Fruit fly (Drosophila melanogaster) whole organism, embryonic: ENCODE data around the gene CG4230.

ENCODE experiments used
- CG10147 ChIP-seq: fragments of 200-800 bp; sonication (Bioruptor generic); optimal IDR thresholded peaks from 2 replicates; lab custom pipeline; 2019; ENCODE audit warnings: missing biosample characterization, mild to moderate bottlenecking, missing genetic modification characterization, moderate library complexity
- CG1024 ChIP-seq: fragments of 200-800 bp; sonication (Bioruptor generic); IDR thresholded peaks from 2 replicates; pipeline ENCODE4 v1.3.6; 2022; ENCODE audit warnings: missing biosample characterization, missing genetic modification characterization
- CG11398 ChIP-seq: fragments of 200-800 bp; sonication (Bioruptor generic); optimal IDR thresholded peaks from 2 replicates; lab custom pipeline; 2016; ENCODE audit warnings: missing biosample characterization, missing genetic modification characterization
- CG11560 ChIP-seq: fragments of 200-800 bp; sonication (Bioruptor generic); IDR thresholded peaks from 3 replicates; pipeline ENCODE4 v1.3.6; 2022; ENCODE audit warnings: missing biosample characterization, missing genetic modification characterization
- CG14710 ChIP-seq: fragments of 200-800 bp; sonication (Bioruptor generic); optimal IDR thresholded peaks from 3 replicates; lab custom pipeline; 2019; ENCODE audit warnings: missing biosample characterization, mild to moderate bottlenecking, missing genetic modification characterization, moderate library complexity
- CG14965 ChIP-seq: fragments of 200-800 bp; sonication (Bioruptor generic); optimal IDR thresholded peaks from 2 replicates; lab custom pipeline; 2016; ENCODE audit warnings: missing biosample characterization, missing genetic modification characterization, borderline replicate concordance
- CG1602 ChIP-seq: fragments of 200-800 bp; sonication (Bioruptor generic); optimal IDR thresholded peaks from 3 replicates; lab custom pipeline; 2016; ENCODE audit warnings: missing biosample characterization, missing genetic modification characterization
- CG16779 ChIP-seq: fragments of 200-800 bp; sonication (Bioruptor generic); IDR thresholded peaks from 2 replicates; pipeline ENCODE4 v1.3.6; 2022; ENCODE audit warnings: missing biosample characterization, missing genetic modification characterization
- CG18011 ChIP-seq: fragments of 200-800 bp; sonication (Bioruptor generic); optimal IDR thresholded peaks from 2 replicates; lab custom pipeline; 2017; ENCODE audit warnings: missing biosample characterization, missing genetic modification characterization, mild to moderate bottlenecking, moderate library complexity, missing genotype
- CG2120 ChIP-seq: fragments of 200-800 bp; sonication (Bioruptor generic); optimal IDR thresholded peaks from 3 replicates; lab custom pipeline; 2016; ENCODE audit warnings: missing biosample characterization, missing genetic modification characterization
- CG2678 ChIP-seq: fragments of 200-800 bp; sonication (Bioruptor generic); optimal IDR thresholded peaks from 3 replicates; lab custom pipeline; 2019; ENCODE audit warnings: missing biosample characterization, mild to moderate bottlenecking, missing genetic modification characterization, moderate library complexity
- CG3163 ChIP-seq: fragments of 200-800 bp; sonication (Bioruptor generic); optimal IDR thresholded peaks from 3 replicates; lab custom pipeline; 2016; ENCODE audit warnings: missing biosample characterization, missing genetic modification characterization
- CG3995 ChIP-seq: fragments of 200-800 bp; sonication (Bioruptor generic); optimal IDR thresholded peaks from 3 replicates; lab custom pipeline; 2016; ENCODE audit warnings: missing biosample characterization, missing genetic modification characterization
- CG4404 ChIP-seq: fragments of 200-800 bp; sonication (Bioruptor generic); IDR thresholded peaks from 2 replicates; pipeline ENCODE4 v1.3.6; 2022; ENCODE audit warnings: missing biosample characterization, missing genetic modification characterization
- CG5180 ChIP-seq: fragments of 200-800 bp; sonication (Bioruptor generic); optimal IDR thresholded peaks from 3 replicates; lab custom pipeline; 2017; ENCODE audit warnings: missing biosample characterization, missing genetic modification characterization, mild to moderate bottlenecking, moderate library complexity, missing genetic modification reagents
- CG6683 ChIP-seq: fragments of 200-800 bp; sonication (Bioruptor generic); optimal IDR thresholded peaks from 2 replicates; lab custom pipeline; 2017; ENCODE audit warnings: missing biosample characterization, mild to moderate bottlenecking, missing genetic modification characterization, missing genetic modification reagents
- CG8944 ChIP-seq: fragments of 200-800 bp; sonication (Bioruptor generic); optimal IDR thresholded peaks from 3 replicates; lab custom pipeline; 2016; ENCODE audit warnings: missing biosample characterization, missing genetic modification characterization
- Dbx ChIP-seq: fragments of 200-800 bp; sonication (Bioruptor generic); IDR thresholded peaks from 3 replicates; pipeline ENCODE4 v1.3.6; 2022; ENCODE audit warnings: missing biosample characterization, missing genetic modification characterization
- Dll ChIP-seq: fragments of 200-800 bp; sonication (Bioruptor generic); IDR thresholded peaks from 4 replicates; pipeline ENCODE4 v1.3.6; 2022; ENCODE audit warnings: missing biosample characterization, missing genetic modification characterization; ENCODE audit not compliant: partially characterized antibody
- Hsf ChIP-seq: fragments of 200-800 bp; sonication (Bioruptor generic); optimal IDR thresholded peaks from 3 replicates; lab custom pipeline; 2016; ENCODE audit warnings: missing biosample characterization, missing genetic modification characterization
- Kr ChIP-seq: fragments of 200-800 bp; sonication (Bioruptor generic); optimal IDR thresholded peaks from 2 replicates; lab custom pipeline; 2017; ENCODE audit warnings: missing biosample characterization, mild to moderate bottlenecking, missing genetic modification characterization
- Meics ChIP-seq: fragments of 200-800 bp; sonication (Bioruptor generic); optimal IDR thresholded peaks from 2 replicates; lab custom pipeline; 2017; ENCODE audit warnings: missing biosample characterization, mild to moderate bottlenecking, missing genetic modification characterization
- PHDP ChIP-seq: fragments of 200-800 bp; sonication (Bioruptor generic); optimal IDR thresholded peaks from 3 replicates; lab custom pipeline; 2018; ENCODE audit warnings: missing biosample characterization, mild to moderate bottlenecking, missing genetic modification characterization, moderate library complexity
- Six4 ChIP-seq: fragments of 200-800 bp; sonication (Bioruptor generic); optimal IDR thresholded peaks from 2 replicates; lab custom pipeline; 2016; ENCODE audit warnings: missing biosample characterization, missing genetic modification characterization
- Sox102F ChIP-seq: fragments of 200-800 bp; sonication (Bioruptor generic); optimal IDR thresholded peaks from 2 replicates; lab custom pipeline; 2018; ENCODE audit warnings: missing biosample characterization, mild to moderate bottlenecking, missing genetic modification characterization, moderate library complexity
- Ssrp ChIP-seq: fragments of 200-800 bp; sonication (Bioruptor generic); optimal IDR thresholded peaks from 2 replicates; lab custom pipeline; 2018; ENCODE audit warnings: missing biosample characterization, mild to moderate bottlenecking, missing genetic modification characterization, moderate library complexity
- Stat92E ChIP-seq, 3 experiments: fragments of >200 bp in 2 of 3; fragments of 200-800 bp in 1 of 3; sonication (Bioruptor generic) in 1 of 3; optimal IDR thresholded peaks; 2 replicates each; lab custom pipeline; 2017 to 2019; ENCODE audit warnings: missing biosample characterization in 3 of 3, missing genetic modification characterization in 3 of 3, mild to moderate bottlenecking in 1 of 3, moderate library complexity in 1 of 3
- Trl ChIP-seq, 3 experiments: fragments of >200 bp in 2 of 3; fragments of 200-800 bp in 1 of 3; sonication (Bioruptor generic) in 1 of 3; optimal IDR thresholded peaks; 2 replicates in 1 of 3; 3 replicates in 2 of 3; lab custom pipeline; 2016 to 2017; ENCODE audit warnings: missing biosample characterization in 1 of 3, missing genetic modification characterization in 1 of 3
- YL-1 ChIP-seq: fragments of 200-800 bp; sonication (Bioruptor generic); optimal IDR thresholded peaks from 3 replicates; lab custom pipeline; 2017; ENCODE audit warnings: missing biosample characterization, mild to moderate bottlenecking, missing genetic modification characterization
- btn ChIP-seq: fragments of 200-800 bp; sonication (Bioruptor generic); optimal IDR thresholded peaks from 2 replicates; lab custom pipeline; 2016; ENCODE audit warnings: missing biosample characterization, missing genetic modification characterization
- chif ChIP-seq, 2 experiments: fragments of 200-800 bp; sonication (Bioruptor generic); optimal IDR thresholded peaks; 3 replicates each; lab custom pipeline; 2016; ENCODE audit warnings: missing biosample characterization in 2 of 2, missing genetic modification characterization in 2 of 2
- cwo ChIP-seq: fragments of 200-800 bp; sonication (Bioruptor generic); optimal IDR thresholded peaks from 3 replicates; lab custom pipeline; 2017; ENCODE audit warnings: missing biosample characterization, missing genetic modification characterization, mild to moderate bottlenecking, moderate library complexity, missing genetic modification reagents
- da ChIP-seq: fragments of 200-800 bp; sonication (Bioruptor generic); optimal IDR thresholded peaks from 2 replicates; lab custom pipeline; 2016; ENCODE audit warnings: missing biosample characterization, missing genetic modification characterization
- exex ChIP-seq: fragments of 200-800 bp; sonication (Bioruptor generic); optimal IDR thresholded peaks from 4 replicates; lab custom pipeline; 2018; ENCODE audit warnings: missing biosample characterization, mild to moderate bottlenecking, missing genetic modification characterization, moderate library complexity
- fd102C ChIP-seq: fragments of 200-800 bp; sonication (Bioruptor generic); optimal IDR thresholded peaks from 2 replicates; lab custom pipeline; 2018; ENCODE audit warnings: missing biosample characterization, mild to moderate bottlenecking, missing genetic modification characterization, moderate library complexity
- hth ChIP-seq: fragments of >200 bp; optimal IDR thresholded peaks from 2 replicates; lab custom pipeline; 2017; ENCODE audit warnings: inconsistent platforms
- insv ChIP-seq, 2 experiments: fragments of 200-800 bp; sonication (Bioruptor generic); optimal IDR thresholded peaks; 3 replicates each; lab custom pipeline; 2016 to 2018; ENCODE audit warnings: missing biosample characterization in 2 of 2, missing genetic modification characterization in 2 of 2
- kni ChIP-seq: fragments of 200-800 bp; sonication (Bioruptor generic); optimal IDR thresholded peaks from 3 replicates; lab custom pipeline; 2017; ENCODE audit warnings: mild to moderate bottlenecking, missing biosample characterization, missing genetic modification reagents, missing genetic modification characterization
- lola ChIP-seq, 3 experiments: fragments of >200 bp in 2 of 3; fragments of 200-800 bp in 1 of 3; sonication (Bioruptor generic) in 1 of 3; optimal IDR thresholded peaks; 2 replicates each; lab custom pipeline; 2017 to 2019; ENCODE audit warnings: missing biosample characterization in 3 of 3, missing genetic modification characterization in 3 of 3, mild to moderate bottlenecking in 1 of 3, moderate library complexity in 1 of 3
- mld ChIP-seq: fragments of 200-800 bp; sonication (Bioruptor generic); IDR thresholded peaks from 3 replicates; pipeline ENCODE4 v1.3.6; 2022; ENCODE audit warnings: missing biosample characterization, missing genetic modification characterization; ENCODE audit not compliant: partially characterized antibody
- nom ChIP-seq: fragments of 200-800 bp; sonication (Bioruptor generic); optimal IDR thresholded peaks from 2 replicates; lab custom pipeline; 2017; ENCODE audit warnings: missing biosample characterization, missing genetic modification characterization, mild to moderate bottlenecking, moderate library complexity, missing genetic modification reagents
- pnt ChIP-seq: fragments of 200-800 bp; sonication (Bioruptor generic); optimal IDR thresholded peaks from 3 replicates; lab custom pipeline; 2016; ENCODE audit warnings: missing biosample characterization, missing genetic modification characterization
- pros ChIP-seq: fragments of 200-800 bp; sonication (Bioruptor generic); optimal IDR thresholded peaks from 3 replicates; lab custom pipeline; 2019; ENCODE audit warnings: missing biosample characterization, mild to moderate bottlenecking, missing genetic modification characterization, moderate library complexity
- sr ChIP-seq: fragments of 200-800 bp; sonication (Bioruptor generic); IDR thresholded peaks from 3 replicates; pipeline ENCODE4 v1.3.6; 2022; ENCODE audit warnings: missing biosample characterization, missing genetic modification characterization
- trh ChIP-seq: fragments of 200-800 bp; sonication (Bioruptor generic); optimal IDR thresholded peaks from 2 replicates; lab custom pipeline; 2016; ENCODE audit warnings: missing biosample characterization, missing genetic modification characterization
- vnd ChIP-seq: fragments of 200-800 bp; sonication (Bioruptor generic); IDR thresholded peaks from 3 replicates; pipeline ENCODE4 v1.3.6; 2022; ENCODE audit warnings: missing biosample characterization, missing genetic modification characterization; ENCODE audit not compliant: partially characterized antibody

Gene CG4230

DNA sequence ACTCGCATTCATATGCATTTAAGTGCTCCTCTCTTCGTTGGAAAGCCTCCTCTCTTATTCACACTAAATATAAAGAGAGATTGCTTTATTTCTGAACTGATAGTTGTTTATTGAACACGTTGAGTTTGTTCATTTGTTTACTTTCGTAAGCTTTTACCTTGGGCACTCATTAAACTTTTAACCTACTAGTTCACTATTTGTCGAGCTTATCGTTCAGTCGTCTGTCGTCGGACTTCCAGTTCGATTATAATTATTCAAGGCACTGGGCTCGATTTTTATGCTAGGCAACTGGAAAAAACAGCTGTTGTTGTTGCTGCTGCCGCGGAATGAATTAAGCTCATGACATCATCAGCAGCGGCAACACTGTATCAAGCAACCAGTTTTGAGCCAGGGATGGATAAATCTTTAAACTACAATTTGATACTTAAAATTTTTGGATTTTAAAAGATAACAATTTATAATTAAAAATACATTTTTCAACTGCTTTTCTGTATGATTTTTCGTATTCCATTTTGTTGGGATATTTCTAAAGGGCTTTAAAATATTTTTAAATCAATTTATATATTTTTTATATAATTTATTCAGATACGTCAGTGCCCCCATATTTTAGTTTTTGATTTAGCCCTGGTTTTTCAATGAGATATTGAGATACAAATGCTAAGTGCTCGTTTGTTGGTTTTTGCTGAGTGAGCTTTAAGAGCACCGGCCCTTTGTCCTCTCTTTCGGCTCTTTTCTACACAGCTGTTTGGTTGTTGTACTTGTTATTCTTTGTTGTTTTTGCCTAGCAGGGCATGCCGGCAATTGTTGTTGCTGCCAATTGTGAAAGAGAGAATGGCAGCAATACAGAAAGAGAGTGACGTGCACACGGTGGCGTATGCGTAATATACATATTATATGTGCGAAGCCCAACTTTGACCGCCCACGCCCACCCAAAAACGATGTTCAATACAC, 49.5 kb downstream of the CG4230 start (continued):
- peak; percentile 93 for TF ChIP-seq Ssrp
- peak; percentile 79 for TF ChIP-seq nom (GFP tag; lab: Kevin White, UChicago)
- TF ChIP-seq CG11398 (GFP tag; lab: Kevin White, UChicago), result no peak
- TF ChIP-seq CG18011 (GFP tag; lab: Kevin White, UChicago), result peak; percentile 45
- no peak for TF ChIP-seq vnd
- TF ChIP-seq CG16779 (GFP tag; lab: Robert Waterston, UW), result no peak
- TF ChIP-seq lola (GFP tag; optimal IDR thresholded peaks at IDR 0.05; lab: Kevin White, UChicago), result peak in 1 of 3 experiments; percentile 94
- peak; percentile 79 to 97 for TF ChIP-seq Trl (optimal IDR thresholded peaks at IDR 0.05; lab: Kevin White, UChicago)
- TF ChIP-seq Trl (GFP tag; optimal IDR thresholded peaks at IDR 0.05; lab: Kevin White, UChicago), result no peak
- TF ChIP-seq da (GFP tag; lab: Kevin White, UChicago), result no peak
- TF ChIP-seq exex, result peak; percentile 89
- TF ChIP-seq cwo (GFP tag; lab: Kevin White, UChicago), result peak; percentile 94
- TF ChIP-seq CG1602, result peak; percentile 80
- TF ChIP-seq Six4 (GFP tag; lab: Kevin White, UChicago), result peak; percentile 83
- peak; percentile 37; the same call in 2 of the 4 replicates for TF ChIP-seq Dll (GFP tag; lab: Robert Waterston, UW)
- TF ChIP-seq CG2678 (tag; lab: Kevin White, UChicago), result peak; percentile 99
- TF ChIP-seq pros (GFP tag; lab: Kevin White, UChicago), result peak; percentile 9
- peak; percentile 96 for TF ChIP-seq CG10147
- TF ChIP-seq hth (lab: Kevin White, UChicago), result no peak
- TF ChIP-seq CG1024 (GFP tag; lab: Robert Waterston, UW), result peak; percentile 77
- TF ChIP-seq Kr, result no peak
- no peak for TF ChIP-seq CG8944
- no peak for TF ChIP-seq CG3995
- TF ChIP-seq CG14965 (GFP tag; lab: Kevin White, UChicago), result no peak
- no peak for TF ChIP-seq btn (GFP tag; lab: Kevin White, UChicago)
- peak; percentile 87 for TF ChIP-seq CG4404 (GFP tag; lab: Robert Waterston, UW)
- peak; percentile 98 for TF ChIP-seq PHDP (tag; lab: Kevin White, UChicago)
- TF ChIP-seq chif (GFP tag; optimal IDR thresholded peaks at IDR 0.05; lab: Kevin White, UChicago), result peak; percentile 6 to 17
- peak in 1 of 2 experiments; percentile 68 for TF ChIP-seq insv (GFP tag; optimal IDR thresholded peaks at IDR 0.05; lab: Kevin White, UChicago)
- peak; percentile 82 for TF ChIP-seq YL-1 (GFP tag; lab: Kevin White, UChicago)
- peak; percentile 98 for TF ChIP-seq CG3163 (GFP tag; lab: Kevin White, UChicago)
- TF ChIP-seq pnt (GFP tag; lab: Kevin White, UChicago), result no peak
- peak; percentile 92 for TF ChIP-seq CG6683 (GFP tag; lab: Kevin White, UChicago)
- no peak; the same call in 2 of the 3 replicates for TF ChIP-seq sr (GFP tag; lab: Robert Waterston, UW)
- TF ChIP-seq CG11560 (tag; lab: Robert Waterston, UW), result peak; percentile 85
- TF ChIP-seq fd102C (GFP tag; lab: Kevin White, UChicago), result no peak
- peak; percentile 97 for TF ChIP-seq Meics (GFP tag; lab: Kevin White, UChicago)
- TF ChIP-seq Stat92E (GFP tag; optimal IDR thresholded peaks at IDR 0.05; lab: Kevin White, UChicago), result peak in 1 of 3 experiments; percentile 55
- TF ChIP-seq mld (GFP tag; lab: Robert Waterston, UW), result no peak
- no peak for TF ChIP-seq kni (GFP tag; lab: Kevin White, UChicago)
- peak; percentile 88 for TF ChIP-seq CG2120
- TF ChIP-seq CG5180 (GFP tag; lab: Kevin White, UChicago), result peak; percentile 87
- peak; percentile 65 for TF ChIP-seq Hsf (GFP tag; lab: Kevin White, UChicago)
- peak; percentile 96 for TF ChIP-seq Dbx (GFP tag; lab: Robert Waterston, UW)
- peak; percentile 77 for TF ChIP-seq trh (GFP tag; lab: Kevin White, UChicago)
- TF ChIP-seq Sox102F (GFP tag; lab: Kevin White, UChicago), result peak; percentile 97
- TF ChIP-seq CG14710 (tag; lab: Kevin White, UChicago), result peak; percentile 88
